Fruit fly (Drosophila melanogaster): Measurements from ENCODE around the gene CG15864.
A peak's percentile ranks its signal among the peaks of the same experiment; 100 is the strongest.

The CG15864 gene

DNA sequence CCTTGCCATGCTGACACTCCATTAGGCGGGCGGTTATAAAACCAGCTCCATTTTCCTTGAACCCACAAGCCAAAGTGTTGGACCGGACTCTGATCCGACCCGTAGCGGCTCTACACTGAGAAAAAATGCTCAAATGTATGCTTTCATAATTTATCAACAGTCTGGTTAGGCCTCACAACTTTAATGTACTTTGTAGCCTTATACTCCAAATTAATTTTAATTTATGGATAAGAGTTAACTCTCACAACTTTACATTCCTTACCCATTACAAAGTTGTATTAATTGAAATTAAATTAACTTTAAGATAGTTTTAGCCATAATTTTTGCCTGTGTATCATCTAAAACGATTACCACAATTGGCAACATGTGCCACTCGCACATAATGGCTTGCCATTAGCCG, 7.8 kb downstream of the CG15864 start (continued):
- TF ChIP-seq wdn (GFP tag; IDR thresholded peaks at IDR 0.05) = no peak
- no peak for TF ChIP-seq pho (GFP tag; optimal IDR thresholded peaks at IDR 0.05)
- TF ChIP-seq mld (GFP tag; IDR thresholded peaks at IDR 0.05; ENCODE audit: partially characterized antibody) = no peak
- no peak for TF ChIP-seq CG10565 (GFP tag; optimal IDR thresholded peaks at IDR 0.05)
- no peak for TF ChIP-seq CG12236 (GFP tag; optimal IDR thresholded peaks at IDR 0.05)
- TF ChIP-seq mam (GFP tag; optimal IDR thresholded peaks at IDR 0.05) = peak; percentile 12
- TF ChIP-seq CG4360 (GFP tag; IDR thresholded peaks at IDR 0.05) = no peak
- no peak for TF ChIP-seq CG5180 (GFP tag; optimal IDR thresholded peaks at IDR 0.05)
- no peak for TF ChIP-seq fd102C (GFP tag; optimal IDR thresholded peaks at IDR 0.05)
- TF ChIP-seq ems (GFP tag; optimal IDR thresholded peaks at IDR 0.05) = no peak
- no peak for TF ChIP-seq Stat92E (GFP tag; optimal IDR thresholded peaks at IDR 0.05)
- no peak for TF ChIP-seq CG10321 (GFP tag; IDR thresholded peaks at IDR 0.05)
- no peak for TF ChIP-seq scrt (GFP tag; optimal IDR thresholded peaks at IDR 0.05)
- no peak for TF ChIP-seq MBD-R2 (GFP tag; IDR thresholded peaks at IDR 0.05)
- TF ChIP-seq eve (GFP tag; optimal IDR thresholded peaks at IDR 0.05) = no peak
- TF ChIP-seq CG14860 (GFP tag; IDR thresholded peaks at IDR 0.05; ENCODE audit: partially characterized antibody) = no peak
- TF ChIP-seq z (GFP tag; IDR thresholded peaks at IDR 0.05) = no peak
- no peak for TF ChIP-seq chn (GFP tag; optimal IDR thresholded peaks at IDR 0.05)
- peak; percentile 37; the same call in 1 of the 2 replicates for TF ChIP-seq lmd (GFP tag; IDR thresholded peaks at IDR 0.05)
- peak; percentile 51 for TF ChIP-seq Meics (GFP tag; optimal IDR thresholded peaks at IDR 0.05)
- peak; percentile 32 for TF ChIP-seq CG10209 (GFP tag; optimal IDR thresholded peaks at IDR 0.05)
- TF ChIP-seq Elba2 (GFP tag; optimal IDR thresholded peaks at IDR 0.05) = no peak
- no peak for TF ChIP-seq CG13894 (tag; optimal IDR thresholded peaks at IDR 0.05)
- TF ChIP-seq chm (GFP tag; IDR thresholded peaks at IDR 0.05) = no peak
- TF ChIP-seq sob (GFP tag; IDR thresholded peaks at IDR 0.05) = no peak
- TF ChIP-seq Nf-YB (GFP tag; optimal IDR thresholded peaks at IDR 0.05) = no peak
- TF ChIP-seq CG33557 (GFP tag; optimal IDR thresholded peaks at IDR 0.05) = no peak
- TF ChIP-seq CG11695 (GFP tag; IDR thresholded peaks at IDR 0.05) = peak; percentile 42; the same call in 1 of the 3 replicates
- peak; percentile 42 for TF ChIP-seq PHDP (tag; optimal IDR thresholded peaks at IDR 0.05)
- TF ChIP-seq CG42726 (GFP tag; IDR thresholded peaks at IDR 0.05; ENCODE audit: partially characterized antibody) = no peak
- TF ChIP-seq h (optimal IDR thresholded peaks at IDR 0.05) = no peak
- no peak for TF ChIP-seq Mrtf (GFP tag; IDR thresholded peaks at IDR 0.05)
- no peak for TF ChIP-seq toy (GFP tag; IDR thresholded peaks at IDR 0.05)
- TF ChIP-seq CG17328 (GFP tag; IDR thresholded peaks at IDR 0.05) = no peak
- TF ChIP-seq CG1792 (GFP tag; optimal IDR thresholded peaks at IDR 0.05) = no peak
- no peak for TF ChIP-seq CG3726 (GFP tag; IDR thresholded peaks at IDR 0.05)
- peak; percentile 45 for TF ChIP-seq Fer1 (GFP tag; optimal IDR thresholded peaks at IDR 0.05)
- TF ChIP-seq nom (GFP tag; optimal IDR thresholded peaks at IDR 0.05) = no peak
- no peak for TF ChIP-seq dimm (GFP tag; IDR thresholded peaks at IDR 0.05)
- TF ChIP-seq C15 (GFP tag; IDR thresholded peaks at IDR 0.05) = no peak
- TF ChIP-seq CG7987 (GFP tag; optimal IDR thresholded peaks at IDR 0.05) = no peak
- peak; percentile 54 for TF ChIP-seq grau (tag; optimal IDR thresholded peaks at IDR 0.05)
- TF ChIP-seq nmo (GFP tag; optimal IDR thresholded peaks at IDR 0.05) = peak; percentile 40
- TF ChIP-seq CG30403 (GFP tag; optimal IDR thresholded peaks at IDR 0.05) = peak; percentile 44
- no peak for TF ChIP-seq CG6654 (GFP tag; optimal IDR thresholded peaks at IDR 0.05)
- no peak for TF ChIP-seq HmgD (GFP tag; optimal IDR thresholded peaks at IDR 0.05)
- no peak; the same call in 2 of the 3 replicates for TF ChIP-seq B-H1 (GFP tag; IDR thresholded peaks at IDR 0.05)
- no peak for TF ChIP-seq CG3995 (GFP tag; optimal IDR thresholded peaks at IDR 0.05)
- peak; percentile 86 for TF ChIP-seq Ets65A (GFP tag)
- TF ChIP-seq CG5245 (GFP tag; optimal IDR thresholded peaks at IDR 0.05) = no peak
- TF ChIP-seq CG34376 (GFP tag; optimal IDR thresholded peaks at IDR 0.05) = no peak
- no peak for TF ChIP-seq Sox100B (GFP tag; optimal IDR thresholded peaks at IDR 0.05)
